Worm (Caenorhabditis elegans) whole organism, mixed stage, embryonic: Measurements from ENCODE around the gene faah-4.

Source experiments
- M03D4.4 ChIP-seq: sonication (generic microtip); optimal IDR thresholded peaks from 2 replicates; lab custom pipeline; 2017; ENCODE audit warnings: mild to moderate bottlenecking, missing genetic modification characterization, missing compliant biosample characterization
- bed-3 ChIP-seq: fragments of 200-800 bp; sonication (Bioruptor generic); optimal IDR thresholded peaks from 3 replicates; lab custom pipeline; 2018; ENCODE audit warnings: mild to moderate bottlenecking, missing genetic modification characterization, moderate library complexity, missing compliant biosample characterization
- blmp-1 ChIP-seq: fragments of 150-350 bp; optimal IDR thresholded peaks from 2 replicates; lab custom pipeline; 2014; ENCODE audit warnings: missing biosample characterization, missing genetic modification characterization
- ceh-39 ChIP-seq: fragments of 150-350 bp; optimal IDR thresholded peaks from 2 replicates; lab custom pipeline; 2014; ENCODE audit warnings: missing biosample characterization, missing genetic modification characterization
- ceh-43 ChIP-seq: fragments of 200-800 bp; sonication (Bioruptor generic); optimal IDR thresholded peaks from 2 replicates; lab custom pipeline; 2018; ENCODE audit warnings: mild to moderate bottlenecking, missing genetic modification characterization, moderate library complexity, missing compliant biosample characterization
- ceh-83 ChIP-seq: fragments of 200-800 bp; sonication (Bioruptor generic); optimal IDR thresholded peaks from 2 replicates; lab custom pipeline; 2018; ENCODE audit warnings: mild to moderate bottlenecking, missing genetic modification characterization, missing compliant biosample characterization
- ces-1 ChIP-seq: fragments of 150-350 bp; optimal IDR thresholded peaks from 2 replicates; lab custom pipeline; 2014; ENCODE audit warnings: missing biosample characterization, missing genetic modification reagents, missing genetic modification characterization
- cnd-1 ChIP-seq: fragments of 200-800 bp; sonication (Bioruptor generic); optimal IDR thresholded peaks from 2 replicates; lab custom pipeline; 2018; ENCODE audit warnings: mild to moderate bottlenecking, missing genetic modification characterization, missing compliant biosample characterization
- drap-1 ChIP-seq: fragments of 200-800 bp; sonication (Bioruptor generic); optimal IDR thresholded peaks from 3 replicates; lab custom pipeline; 2018; ENCODE audit warnings: mild to moderate bottlenecking, missing genetic modification characterization, missing compliant biosample characterization
- elt-3 ChIP-seq: fragments of 150-350 bp; optimal IDR thresholded peaks from 2 replicates; lab custom pipeline; 2014; ENCODE audit warnings: missing biosample characterization, missing genetic modification characterization
- flh-1 ChIP-seq: fragments of 200-800 bp; sonication (Bioruptor generic); optimal IDR thresholded peaks from 2 replicates; lab custom pipeline; 2018; ENCODE audit warnings: mild to moderate bottlenecking, missing genetic modification characterization, moderate library complexity, missing compliant biosample characterization
- ham-2 ChIP-seq: fragments of 200-800 bp; sonication (Bioruptor generic); optimal IDR thresholded peaks from 2 replicates; lab custom pipeline; 2018; ENCODE audit warnings: mild to moderate bottlenecking, missing genetic modification characterization, missing compliant biosample characterization
- hlh-1 ChIP-seq: fragments of 150-350 bp; optimal IDR thresholded peaks from 2 replicates; lab custom pipeline; 2014; ENCODE audit warnings: missing biosample characterization, missing genetic modification reagents, missing genetic modification characterization
- lin-13 ChIP-seq: fragments of 150-350 bp; optimal IDR thresholded peaks from 2 replicates; lab custom pipeline; 2014; ENCODE audit warnings: missing biosample characterization, missing genetic modification characterization
- lsy-2 ChIP-seq: fragments of 150-350 bp; optimal IDR thresholded peaks from 2 replicates; lab custom pipeline; 2014; ENCODE audit warnings: missing biosample characterization, missing genetic modification characterization
- mab-5 ChIP-seq: fragments of 150-350 bp; optimal IDR thresholded peaks from 2 replicates; lab custom pipeline; 2014; ENCODE audit warnings: missing biosample characterization, missing genetic modification characterization
- mep-1 ChIP-seq: fragments of 150-350 bp; optimal IDR thresholded peaks from 2 replicates; lab custom pipeline; 2017; ENCODE audit warnings: missing biosample characterization, missing genetic modification reagents, missing genetic modification characterization, inconsistent platforms
- mls-2 ChIP-seq: sonication (generic microtip); optimal IDR thresholded peaks from 2 replicates; lab custom pipeline; 2016; ENCODE audit warnings: mild to moderate bottlenecking, missing genetic modification characterization, moderate library complexity, missing compliant biosample characterization
- nhr-2 ChIP-seq: fragments of 150-350 bp; optimal IDR thresholded peaks from 2 replicates; lab custom pipeline; 2014; ENCODE audit warnings: missing biosample characterization, missing genetic modification characterization
- nhr-237 ChIP-seq: fragments of 150-350 bp; optimal IDR thresholded peaks from 2 replicates; lab custom pipeline; 2014; ENCODE audit warnings: missing biosample characterization, missing genetic modification characterization
- nhr-28 ChIP-seq: fragments of 150-350 bp; optimal IDR thresholded peaks from 2 replicates; lab custom pipeline; 2014; ENCODE audit warnings: missing biosample characterization, missing genetic modification characterization
- nhr-76 ChIP-seq: sonication (generic microtip); optimal IDR thresholded peaks from 2 replicates; lab custom pipeline; 2017; ENCODE audit warnings: missing biosample characterization, missing genetic modification characterization
- pha-4 ChIP-seq: fragments of 150-350 bp; optimal IDR thresholded peaks from 2 replicates; lab custom pipeline; 2018; ENCODE audit warnings: missing biosample characterization, missing genetic modification reagents, missing genetic modification characterization
- sem-2 ChIP-seq: fragments of 200-800 bp; sonication (Bioruptor generic); optimal IDR thresholded peaks from 2 replicates; lab custom pipeline; 2018; ENCODE audit warnings: mild to moderate bottlenecking, missing genetic modification characterization, missing compliant biosample characterization
- snpc-4 ChIP-seq: fragments of 150-350 bp; optimal IDR thresholded peaks from 2 replicates; lab custom pipeline; 2014; ENCODE audit warnings: missing biosample characterization, missing genetic modification characterization
- sptf-1 ChIP-seq: sonication (generic microtip); optimal IDR thresholded peaks from 2 replicates; lab custom pipeline; 2017; ENCODE audit warnings: mild to moderate bottlenecking, missing genetic modification characterization, moderate library complexity, missing compliant biosample characterization
- tbx-8 ChIP-seq: fragments of 200-800 bp; sonication (Bioruptor generic); optimal IDR thresholded peaks from 2 replicates; lab custom pipeline; 2018; ENCODE audit warnings: mild to moderate bottlenecking, missing genetic modification characterization, moderate library complexity, missing compliant biosample characterization
- unc-120 ChIP-seq: sonication (generic microtip); optimal IDR thresholded peaks from 2 replicates; lab custom pipeline; 2017; ENCODE audit warnings: missing genetic modification characterization, missing compliant biosample characterization; ENCODE audit not compliant: poor library complexity, severe bottlenecking
- unc-39 ChIP-seq: fragments of 150-350 bp; optimal IDR thresholded peaks from 2 replicates; lab custom pipeline; 2014; ENCODE audit warnings: missing biosample characterization, missing genetic modification characterization
- unc-62 ChIP-seq: fragments of 150-350 bp; optimal IDR thresholded peaks from 2 replicates; lab custom pipeline; 2014; ENCODE audit warnings: missing biosample characterization, missing genetic modification reagents, missing genetic modification characterization
- ztf-11 ChIP-seq: fragments of 150-350 bp; optimal IDR thresholded peaks from 2 replicates; lab custom pipeline; 2014; ENCODE audit warnings: missing biosample characterization, missing genetic modification characterization

faah-4 gene

ce11 chrIII:11917090-11917489 lies 7.4 kb upstream of the faah-4 start:
- TF ChIP-seq ham-2 (no peak), lin-13 (no peak), ces-1 (no peak), ceh-83 (GFP tag; lab: Kevin White, UChicago) (no peak), mls-2 (tag; lab: Kevin White, UChicago) (no peak), nhr-237 (tag; lab: Kevin White, UChicago) (no peak), nhr-2 (tag; lab: Kevin White, UChicago) (no peak), pha-4 (tag; lab: Kevin White, UChicago) (no peak), unc-120 (tag; lab: Kevin White, UChicago) (no peak), mab-5 (no peak), bed-3 (no peak), ceh-43 (no peak), ceh-39 (tag; lab: Kevin White, UChicago) (no peak), snpc-4 (tag; lab: Kevin White, UChicago) (no peak), elt-3 (no peak), cnd-1 (tag; lab: Kevin White, UChicago) (no peak)

DNA sequence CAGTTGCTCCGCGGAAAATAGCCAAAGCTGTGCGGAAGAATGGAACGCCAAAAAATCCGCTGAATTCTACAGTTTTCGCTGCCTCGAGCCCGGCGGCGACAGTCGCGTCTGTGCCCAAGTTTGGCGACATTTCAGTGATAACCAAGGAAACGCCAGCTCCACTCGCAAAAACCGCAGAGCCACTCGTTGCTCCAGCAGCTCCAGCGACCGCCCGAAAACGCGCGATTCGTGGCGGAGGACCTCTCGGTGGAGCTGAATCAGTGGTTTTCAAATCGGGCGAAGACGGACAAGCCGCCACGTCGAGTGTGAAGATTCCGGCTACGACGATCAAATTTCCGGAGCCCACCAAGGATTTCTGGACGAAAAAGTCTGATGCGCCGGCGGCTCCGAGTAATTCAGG lies 6.6 kb upstream of the faah-4 start:
- TF ChIP-seq nhr-2 (tag; lab: Kevin White, UChicago) (no peak), ham-2 (no peak), cnd-1 (tag; lab: Kevin White, UChicago) (no peak), M03D4.4 (tag; lab: Kevin White, UChicago) (no peak), drap-1 (no peak), lin-13 (no peak), sptf-1 (tag; lab: Kevin White, UChicago) (no peak), bed-3 (no peak), ceh-39 (tag; lab: Kevin White, UChicago) (no peak), unc-39 (tag; lab: Kevin White, UChicago) (no peak), pha-4 (tag; lab: Kevin White, UChicago) (no peak), flh-1 (no peak), sem-2 (GFP tag; lab: Kevin White, UChicago) (no peak), nhr-76 (tag; lab: Kevin White, UChicago) (no peak), snpc-4 (tag; lab: Kevin White, UChicago) (no peak)

DNA sequence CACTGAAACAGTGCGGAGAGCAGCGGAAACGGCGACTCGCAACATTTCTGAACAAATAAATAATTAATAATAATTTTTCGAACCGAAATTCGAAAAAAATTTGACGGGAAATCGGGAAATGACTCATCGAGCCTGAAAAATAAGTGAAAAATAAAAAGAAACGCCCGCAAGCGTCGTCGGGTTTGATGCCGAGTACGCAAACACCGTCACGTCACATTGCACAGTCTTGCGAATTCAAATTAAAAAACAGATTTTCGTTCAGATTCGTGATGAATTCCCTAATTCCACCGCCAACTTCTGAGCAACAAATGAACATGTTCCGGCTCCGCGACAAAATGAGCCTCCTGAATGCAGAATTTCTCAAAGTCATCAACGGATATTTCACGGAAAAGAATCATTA lies 6.0 kb upstream of the faah-4 start, which contains the start of the genes ndab-1 and npp-16:
ndab-1 (minus strand) TSS at position 47 of the 400 bp plus-strand sequence.
npp-16 (plus strand) TSS at position 263 of the 400 bp plus-strand sequence.
- no peak for TF ChIP-seq hlh-1 (tag; lab: Kevin White, UChicago)
- TF ChIP-seq ces-1: peak; percentile 42
- peak; percentile 39 for TF ChIP-seq M03D4.4 (tag; lab: Kevin White, UChicago)

DNA sequence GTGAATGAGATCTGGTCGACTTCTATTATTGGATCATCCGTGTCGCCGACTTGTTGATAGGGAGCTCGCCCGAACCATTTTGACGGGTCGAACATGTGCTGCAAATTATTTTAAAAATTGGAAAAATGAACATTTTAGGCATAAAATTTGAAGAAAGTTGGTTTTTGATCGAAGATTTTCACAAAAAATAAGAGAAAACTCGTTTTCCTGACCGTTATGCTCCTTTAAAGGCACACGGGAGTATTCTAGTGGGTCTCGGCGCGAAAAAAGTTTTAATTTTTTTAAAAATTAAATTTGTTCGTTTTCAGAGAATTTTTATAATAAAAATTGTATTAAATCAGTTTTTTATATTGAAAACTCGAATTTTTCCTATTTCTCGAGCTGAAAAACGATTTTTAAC lies 4.5 kb upstream of the faah-4 start, which contains the start of gene Y56A3A.16:
Y56A3A.16 (minus strand) TSS at position 101 of the 400 bp plus-strand sequence.
- TF ChIP-seq ceh-43: no peak
- no peak for TF ChIP-seq flh-1
- TF ChIP-seq unc-39 (tag; lab: Kevin White, UChicago): no peak
- TF ChIP-seq ces-1: no peak
- no peak for TF ChIP-seq nhr-2 (tag; lab: Kevin White, UChicago)
- TF ChIP-seq ham-2: no peak
- no peak for TF ChIP-seq unc-62 (GFP tag; lab: Kevin White, UChicago)
- TF ChIP-seq lsy-2 (tag; lab: Kevin White, UChicago): no peak
- TF ChIP-seq ztf-11 (tag; lab: Kevin White, UChicago): no peak
- TF ChIP-seq nhr-28 (tag; lab: Kevin White, UChicago): no peak
- TF ChIP-seq mep-1 (tag; lab: Kevin White, UChicago): no peak
- TF ChIP-seq M03D4.4 (tag; lab: Kevin White, UChicago): no peak
- TF ChIP-seq sptf-1 (tag; lab: Kevin White, UChicago): no peak
- no peak for TF ChIP-seq ceh-39 (tag; lab: Kevin White, UChicago)

DNA sequence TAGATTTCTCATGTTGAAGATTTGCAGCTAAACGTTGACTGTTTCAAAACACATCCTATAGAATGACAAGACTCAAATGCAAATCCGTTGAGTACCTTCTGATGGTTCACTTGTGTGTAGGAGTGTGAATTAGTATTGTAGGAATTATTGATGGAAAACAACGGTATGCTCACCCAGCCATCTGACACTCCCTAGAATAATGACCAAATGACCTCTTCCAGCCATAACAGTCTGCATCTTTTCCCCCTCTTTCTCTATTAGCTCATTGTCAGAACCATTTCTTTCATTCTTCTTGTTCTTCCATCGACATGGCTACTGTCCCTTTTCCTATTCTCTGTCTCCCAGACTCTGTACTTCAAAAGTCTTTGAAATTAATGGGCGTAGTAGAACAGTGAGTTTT lies 1.0 kb downstream of the faah-4 start, which contains the start of gene fbxb-24:
fbxb-24 (plus strand) TSS at position 301 of the 400 bp plus-strand sequence.
- TF ChIP-seq lin-13 (no peak), pha-4 (tag; lab: Kevin White, UChicago) (no peak), blmp-1 (tag; lab: Kevin White, UChicago) (no peak), tbx-8 (no peak), elt-3 (no peak), mls-2 (tag; lab: Kevin White, UChicago) (no peak), ceh-83 (GFP tag; lab: Kevin White, UChicago) (no peak)
- TF ChIP-seq, all 35 proteins: peak for 0
